Worm (Caenorhabditis elegans): ENCODE results near the gene sfxn-1.4.

The sfxn-1.4 gene

ce11 chrII:11695161-11695944, 14.3 kb upstream of the sfxn-1.4 start, which contains the start of gene tars-1:
TSS of gene tars-1 (minus strand) at chrII:11695657.
- TF ChIP-seq nhr-23 (tag; optimal IDR thresholded peaks at IDR 0.05) = peak; percentile 21

- TF ChIP-seq pha-4 (tag; optimal IDR thresholded peaks at IDR 0.05) = peak; percentile 59
- TF ChIP-seq ztf-11 (tag; optimal IDR thresholded peaks at IDR 0.05) = no peak
- no peak for TF ChIP-seq mdl-1 (tag; optimal IDR thresholded peaks at IDR 0.05)
- TF ChIP-seq pqm-1 (tag; optimal IDR thresholded peaks at IDR 0.05) = no peak
- no peak for TF ChIP-seq nhr-28 (tag; optimal IDR thresholded peaks at IDR 0.05)
- TF ChIP-seq snpc-4 (tag; optimal IDR thresholded peaks at IDR 0.05) = peak; percentile 56
- TF ChIP-seq jun-1 (tag; optimal IDR thresholded peaks at IDR 0.05) = no peak
- peak; percentile 45 for TF ChIP-seq nfya-1 (tag; optimal IDR thresholded peaks at IDR 0.05; ENCODE audit: insufficient read depth)
- peak; percentile 7 for TF ChIP-seq elt-2 (tag; optimal IDR thresholded peaks at IDR 0.05)
- TF ChIP-seq nhr-43 (tag; optimal IDR thresholded peaks at IDR 0.05; ENCODE audit: poor library complexity, severe bottlenecking) = no peak
- no peak for TF ChIP-seq fkh-10 (GFP tag; optimal IDR thresholded peaks at IDR 0.05)
- no peak for TF ChIP-seq skn-1 (tag; optimal IDR thresholded peaks at IDR 0.05)
- TF ChIP-seq ceh-16 (tag; optimal IDR thresholded peaks at IDR 0.05) = no peak
- TF ChIP-seq ztf-4 (tag; optimal IDR thresholded peaks at IDR 0.05) = no peak
- TF ChIP-seq ama-1 (optimal IDR thresholded peaks at IDR 0.05) = no peak
- no peak for TF ChIP-seq sea-2 (GFP tag; optimal IDR thresholded peaks at IDR 0.05)
- no peak for TF ChIP-seq ceh-9 (tag; optimal IDR thresholded peaks at IDR 0.05)
- TF ChIP-seq ceh-28 (tag; optimal IDR thresholded peaks at IDR 0.05) = no peak
- TF ChIP-seq zag-1 (tag; optimal IDR thresholded peaks at IDR 0.05) = no peak
- TF ChIP-seq daf-12 (tag; optimal IDR thresholded peaks at IDR 0.05) = no peak
- TF ChIP-seq unc-39 (tag; optimal IDR thresholded peaks at IDR 0.05) = no peak
- TF ChIP-seq nhr-77 (tag; optimal IDR thresholded peaks at IDR 0.05) = no peak
- TF ChIP-seq ceh-82 (tag; optimal IDR thresholded peaks at IDR 0.05) = no peak
- TF ChIP-seq unc-62 (GFP tag; optimal IDR thresholded peaks at IDR 0.05) = no peak
- TF ChIP-seq fkh-2 (tag; optimal IDR thresholded peaks at IDR 0.05) = no peak
- TF ChIP-seq nhr-76 (tag; optimal IDR thresholded peaks at IDR 0.05) = no peak
- TF ChIP-seq lin-39 (tag; optimal IDR thresholded peaks at IDR 0.05) = peak; percentile 40
- TF ChIP-seq elt-1 (tag; optimal IDR thresholded peaks at IDR 0.05) = no peak
- TF ChIP-seq nhr-67 (tag; optimal IDR thresholded peaks at IDR 0.05) = no peak
- no peak for TF ChIP-seq nhr-12 (tag; optimal IDR thresholded peaks at IDR 0.05)
- TF ChIP-seq hmg-11 (tag; optimal IDR thresholded peaks at IDR 0.05) = peak; percentile 57
- TF ChIP-seq nhr-11 (tag; optimal IDR thresholded peaks at IDR 0.05) = no peak
- TF ChIP-seq R02D3.7 (tag; optimal IDR thresholded peaks at IDR 0.05) = no peak
- peak; percentile 31 for TF ChIP-seq lin-15B (tag; optimal IDR thresholded peaks at IDR 0.05)
- TF ChIP-seq nhr-25 (tag; optimal IDR thresholded peaks at IDR 0.05) = no peak
- no peak for TF ChIP-seq egl-5 (tag; optimal IDR thresholded peaks at IDR 0.05)
- TF ChIP-seq mml-1 (tag; optimal IDR thresholded peaks at IDR 0.05) = no peak
- peak; percentile 47 for TF ChIP-seq nhr-23 (tag; optimal IDR thresholded peaks at IDR 0.05)
- TF ChIP-seq ZK546.5 (tag; optimal IDR thresholded peaks at IDR 0.05) = no peak
Measured at ce11 chrII:11694432-11694831, 13.4 kb upstream of the sfxn-1.4 start.

DNA sequence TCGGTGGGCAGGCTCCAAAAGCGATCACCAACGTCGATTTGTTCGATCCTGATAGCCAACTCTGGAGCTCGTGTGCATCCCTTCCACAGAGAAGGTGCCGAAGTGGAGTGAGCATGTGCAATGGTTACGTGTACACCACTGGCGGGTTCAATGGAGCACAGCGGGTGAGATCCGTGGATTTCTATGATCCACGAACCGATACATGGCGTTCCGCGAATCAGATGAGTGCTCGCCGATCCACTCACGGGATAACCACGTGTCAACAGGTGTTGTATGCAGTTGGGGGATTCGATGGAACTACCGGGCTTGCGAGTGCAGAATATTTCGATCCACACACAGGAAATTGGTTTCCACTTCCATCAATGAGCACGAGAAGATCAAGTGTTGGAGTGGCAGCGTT, 9.8 kb upstream of the sfxn-1.4 start:
- TF ChIP-seq fkh-10 (GFP tag; optimal IDR thresholded peaks at IDR 0.05) = no peak
- no peak for TF ChIP-seq nhr-76 (tag; optimal IDR thresholded peaks at IDR 0.05)
- TF ChIP-seq snpc-4 (tag; optimal IDR thresholded peaks at IDR 0.05) = no peak
- TF ChIP-seq ZK546.5 (tag; optimal IDR thresholded peaks at IDR 0.05) = no peak
- no peak for TF ChIP-seq ceh-16 (tag; optimal IDR thresholded peaks at IDR 0.05)
- no peak for TF ChIP-seq elt-2 (tag; optimal IDR thresholded peaks at IDR 0.05)
- TF ChIP-seq lin-15B (tag; optimal IDR thresholded peaks at IDR 0.05) = no peak
- TF ChIP-seq nhr-77 (tag; optimal IDR thresholded peaks at IDR 0.05) = no peak
- TF ChIP-seq nhr-11 (tag; optimal IDR thresholded peaks at IDR 0.05) = no peak
- no peak for TF ChIP-seq sea-2 (GFP tag; optimal IDR thresholded peaks at IDR 0.05)
- no peak for TF ChIP-seq nhr-12 (tag; optimal IDR thresholded peaks at IDR 0.05)
- TF ChIP-seq jun-1 (tag; optimal IDR thresholded peaks at IDR 0.05) = no peak
- no peak for TF ChIP-seq lsy-12 (tag; optimal IDR thresholded peaks at IDR 0.05)
- TF ChIP-seq lin-39 (tag; optimal IDR thresholded peaks at IDR 0.05) = no peak
